Fruit fly (Drosophila melanogaster) whole organism, adult: ENCODE measurements around the gene Nedd4.

ENCODE experiments used
- CG11617 ChIP-seq: fragments of 200-800 bp; sonication (Bioruptor generic); optimal IDR thresholded peaks from 2 replicates; lab custom pipeline; 2017; ENCODE audit warnings: mild to moderate bottlenecking, missing biosample characterization, missing genetic modification reagents, missing genetic modification characterization
- CG12768 ChIP-seq: fragments of 200-800 bp; sonication (Bioruptor generic); optimal IDR thresholded peaks from 2 replicates; lab custom pipeline; 2017; ENCODE audit warnings: missing biosample characterization, missing genetic modification characterization, mild to moderate bottlenecking, moderate library complexity, missing genetic modification reagents
- CG14711 ChIP-seq: fragments of 200-800 bp; sonication (Bioruptor generic); optimal IDR thresholded peaks from 2 replicates; lab custom pipeline; 2018; ENCODE audit warnings: missing biosample characterization, mild to moderate bottlenecking, missing genetic modification characterization, moderate library complexity
- CG1620 ChIP-seq: fragments of 200-800 bp; sonication (Bioruptor generic); optimal IDR thresholded peaks from 2 replicates; lab custom pipeline; 2016; ENCODE audit warnings: missing biosample characterization, missing genetic modification characterization
- CG33017 ChIP-seq: fragments of 200-800 bp; sonication (Bioruptor generic); optimal IDR thresholded peaks from 2 replicates; lab custom pipeline; 2018; ENCODE audit warnings: missing biosample characterization, mild to moderate bottlenecking, missing genetic modification characterization, moderate library complexity
- CG5204 ChIP-seq: fragments of 200-800 bp; sonication (Bioruptor generic); optimal IDR thresholded peaks from 2 replicates; lab custom pipeline; 2016; ENCODE audit warnings: missing biosample characterization, missing genetic modification characterization
- CG7045 ChIP-seq: fragments of 200-800 bp; sonication (Bioruptor generic); optimal IDR thresholded peaks from 2 replicates; lab custom pipeline; 2017; ENCODE audit warnings: missing biosample characterization, mild to moderate bottlenecking, missing genetic modification characterization
- CG7101 ChIP-seq: fragments of 200-800 bp; sonication (Bioruptor generic); optimal IDR thresholded peaks from 2 replicates; lab custom pipeline; 2018; ENCODE audit warnings: missing biosample characterization, mild to moderate bottlenecking, missing genetic modification characterization, moderate library complexity
- Clk ChIP-seq: fragments of 200-800 bp; sonication (Bioruptor generic); optimal IDR thresholded peaks from 2 replicates; lab custom pipeline; 2017; ENCODE audit warnings: missing biosample characterization, missing genetic modification characterization
- Crg-1 ChIP-seq: fragments of 200-800 bp; sonication (Bioruptor generic); optimal IDR thresholded peaks from 2 replicates; lab custom pipeline; 2016; ENCODE audit warnings: missing biosample characterization, missing genetic modification characterization
- Hr96 ChIP-seq: fragments of 200-800 bp; sonication (Bioruptor generic); optimal IDR thresholded peaks from 2 replicates; lab custom pipeline; 2016; ENCODE audit warnings: missing biosample characterization, missing genetic modification characterization
- Mnt ChIP-seq: fragments of 200-800 bp; sonication (Bioruptor generic); optimal IDR thresholded peaks from 2 replicates; lab custom pipeline; 2016; ENCODE audit warnings: missing biosample characterization, mild to moderate bottlenecking, missing genetic modification characterization
- bab1 ChIP-seq: fragments of 200-800 bp; sonication (Bioruptor generic); optimal IDR thresholded peaks from 3 replicates; lab custom pipeline; 2019; ENCODE audit warnings: missing biosample characterization, mild to moderate bottlenecking, missing genetic modification characterization, moderate library complexity
- cic ChIP-seq: fragments of 200-800 bp; sonication (Bioruptor generic); optimal IDR thresholded peaks from 2 replicates; lab custom pipeline; 2017; ENCODE audit warnings: missing biosample characterization, mild to moderate bottlenecking, missing genetic modification characterization, moderate library complexity
- cnc ChIP-seq, 2 experiments: fragments of >200 bp; optimal IDR thresholded peaks; 2 replicates each; lab custom pipeline; 2017
- kay ChIP-seq: fragments of 200-800 bp; sonication (Bioruptor generic); peaks from one replicate; lab custom pipeline; 2016; ENCODE audit warnings: missing biosample characterization, missing genetic modification characterization, borderline replicate concordance
- ovo ChIP-seq: fragments of 200-800 bp; sonication (Bioruptor generic); optimal IDR thresholded peaks from 2 replicates; lab custom pipeline; 2016; ENCODE audit warnings: missing biosample characterization, missing genetic modification characterization
- pad ChIP-seq: fragments of 200-800 bp; sonication (Bioruptor generic); optimal IDR thresholded peaks from 3 replicates; lab custom pipeline; 2017; ENCODE audit warnings: missing biosample characterization, missing genetic modification characterization, mild to moderate bottlenecking, moderate library complexity, missing genetic modification reagents
- tj ChIP-seq: fragments of 200-800 bp; sonication (Bioruptor generic); optimal IDR thresholded peaks from 3 replicates; lab custom pipeline; 2017; ENCODE audit warnings: missing biosample characterization, mild to moderate bottlenecking, missing genetic modification characterization, moderate library complexity
- toe ChIP-seq: fragments of 200-800 bp; sonication (Bioruptor generic); optimal IDR thresholded peaks from 2 replicates; lab custom pipeline; 2016; ENCODE audit warnings: missing biosample characterization, missing genetic modification characterization

Gene Nedd4

DNA sequence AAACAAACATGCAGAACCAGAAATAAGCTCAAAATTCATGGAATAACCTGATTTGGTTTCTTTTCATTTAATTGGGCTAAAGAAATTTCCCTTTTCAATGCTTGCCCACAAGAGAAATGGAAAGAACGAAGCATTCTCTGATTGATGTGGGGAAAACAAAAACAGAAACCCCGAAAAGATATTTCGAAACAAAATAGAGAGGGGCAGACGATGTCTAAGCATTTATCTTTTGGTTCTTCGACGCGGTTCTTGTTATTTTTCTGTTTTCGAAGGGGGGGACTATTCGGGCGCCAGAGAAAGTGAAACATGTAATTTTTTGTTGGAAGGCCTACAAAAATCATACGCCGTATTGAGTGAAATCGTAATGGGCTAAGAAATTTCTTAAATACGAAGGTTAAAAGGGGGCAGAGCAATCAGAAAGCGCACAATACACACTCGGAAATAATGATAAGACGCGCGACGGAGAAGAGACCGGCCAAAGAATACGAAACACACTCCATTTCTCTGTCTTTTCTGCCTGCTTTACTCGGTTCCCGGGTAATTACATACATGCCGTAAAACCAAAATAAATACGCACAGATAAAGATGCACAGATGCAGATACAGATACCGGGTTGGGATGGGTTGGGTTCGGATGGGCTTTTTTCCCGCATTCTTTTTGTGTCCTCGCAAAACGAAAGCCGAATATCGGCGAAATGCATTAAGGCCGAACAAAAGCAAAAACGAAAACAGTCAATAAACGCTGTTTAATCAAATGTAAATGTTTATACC is 41.1 kb upstream of the Nedd4 start:
- TF ChIP-seq CG14711, result no peak

DNA sequence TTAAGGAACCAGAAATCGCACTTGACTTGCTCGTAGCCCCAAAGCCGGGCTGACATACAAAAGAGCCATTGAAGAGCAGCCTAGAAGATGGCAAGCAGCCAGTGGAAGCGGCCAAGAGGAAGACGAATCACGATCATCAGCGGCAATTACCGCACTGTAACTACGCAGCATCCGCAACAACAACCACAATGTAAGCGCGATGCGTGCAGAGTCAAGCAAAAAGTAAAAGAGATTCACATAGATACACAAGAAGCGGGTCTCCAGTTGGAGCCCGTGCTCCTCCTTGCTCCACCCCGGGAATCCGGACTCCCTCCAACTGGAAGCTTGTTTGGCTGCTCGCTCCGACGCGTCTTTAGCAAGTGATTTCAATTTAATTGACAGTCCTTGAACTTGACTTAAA is 38.2 kb upstream of the Nedd4 start:
- TF ChIP-seq ovo (GFP tag; lab: Kevin White, UChicago) (no peak), Crg-1 (no peak)

DNA sequence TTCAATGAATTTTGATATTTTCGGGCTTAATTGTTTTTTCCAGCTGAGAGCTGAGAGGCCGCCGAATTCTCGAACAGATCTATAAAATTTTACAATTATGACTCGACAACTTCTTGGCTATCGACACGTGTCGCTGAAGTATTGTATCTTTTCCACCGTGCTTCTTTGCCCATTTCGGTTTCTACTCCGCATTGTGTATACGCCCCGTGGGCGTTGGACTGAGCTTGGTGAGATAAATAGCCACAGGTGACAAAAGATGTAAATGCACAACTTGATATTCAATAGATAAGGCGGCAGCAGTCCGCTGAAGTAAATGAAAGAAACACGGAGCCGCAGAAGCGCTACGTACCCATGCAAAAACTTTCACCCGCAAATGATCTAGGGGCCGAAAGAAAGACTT is 36.6 kb upstream of the Nedd4 start:
- TF ChIP-seq CG7101 (tag; lab: Kevin White, UChicago), result no peak
- no peak for TF ChIP-seq CG5204
- TF ChIP-seq CG33017, result no peak
- TF ChIP-seq Mnt, result no peak
- no peak for TF ChIP-seq tj
- TF ChIP-seq CG14711, result no peak
- no peak for TF ChIP-seq bab1
- TF ChIP-seq CG1620, result no peak
- no peak for TF ChIP-seq kay (GFP tag; lab: Kevin White, UChicago)
- no peak for TF ChIP-seq pad
- TF ChIP-seq CG12768 (GFP tag; lab: Kevin White, UChicago), result no peak
- no peak for TF ChIP-seq Hr96
- TF ChIP-seq CG7045 (GFP tag; lab: Kevin White, UChicago), result no peak
- no peak for TF ChIP-seq cnc (optimal IDR thresholded peaks at IDR 0.05; lab: Kevin White, UChicago)
- no peak for TF ChIP-seq toe
- TF ChIP-seq ovo (GFP tag; lab: Kevin White, UChicago), result no peak
- TF ChIP-seq CG11617 (GFP tag; lab: Kevin White, UChicago), result no peak
- TF ChIP-seq cic (GFP tag; lab: Kevin White, UChicago), result no peak

DNA sequence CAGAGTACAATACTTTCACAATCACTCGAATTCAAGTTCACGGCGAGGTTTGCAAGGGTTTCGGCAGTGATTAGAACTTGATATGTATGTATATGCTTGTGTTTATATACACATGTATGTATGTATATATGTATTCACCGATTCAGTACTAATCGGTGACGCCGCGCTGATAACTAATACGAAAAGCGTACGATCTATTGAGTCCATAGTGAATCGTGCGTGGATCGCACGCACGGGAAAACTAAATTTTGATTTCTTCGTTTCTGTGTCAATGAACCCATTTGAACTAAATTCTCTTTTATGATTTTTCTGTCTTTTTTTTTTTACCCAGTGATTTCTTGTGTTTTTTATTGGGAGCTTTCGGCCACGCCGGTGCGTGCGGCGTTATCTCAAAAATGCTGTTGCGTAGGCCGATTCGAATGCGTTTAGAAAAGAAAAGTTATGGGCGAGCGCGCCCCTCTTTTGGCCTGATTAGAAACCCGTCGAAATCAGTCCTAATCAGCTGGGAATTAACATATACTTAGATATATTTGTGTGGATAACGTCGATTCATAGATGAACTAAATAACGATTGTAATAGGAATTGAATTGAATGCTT is 36.0 kb upstream of the Nedd4 start:
- TF ChIP-seq cnc (optimal IDR thresholded peaks at IDR 0.05; lab: Kevin White, UChicago) (no peak), pad (no peak), CG14711 (no peak), CG11617 (GFP tag; lab: Kevin White, UChicago) (no peak), bab1 (no peak), Clk (GFP tag; lab: Kevin White, UChicago) (no peak), CG5204 (no peak)

DNA sequence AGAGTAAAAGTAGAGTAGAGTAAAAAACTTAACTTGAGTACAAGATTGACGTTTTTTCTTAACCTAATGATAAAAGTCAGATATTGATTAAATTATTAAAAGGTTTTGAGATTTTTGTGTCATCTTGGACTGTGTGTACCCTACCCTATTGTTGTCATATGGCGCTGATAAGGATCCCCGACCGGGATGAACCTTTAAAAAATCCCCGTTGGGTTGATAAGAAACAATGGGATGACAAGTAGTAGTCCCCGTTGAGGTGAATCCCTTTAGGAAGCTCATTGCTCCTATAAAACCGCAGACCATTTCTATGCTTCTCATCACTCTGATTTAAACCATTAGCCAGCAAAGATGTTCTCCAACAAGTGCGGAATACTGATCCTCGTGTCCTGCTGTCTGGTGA is 35.3 kb upstream of the Nedd4 start, which contains the start of gene edin:
TSS of gene edin (plus strand) at position 340 of the 400 bp plus-strand sequence.
- TF ChIP-seq CG12768 (GFP tag; lab: Kevin White, UChicago) (no peak), toe (no peak), CG5204 (no peak), CG14711 (no peak), CG7045 (GFP tag; lab: Kevin White, UChicago) (no peak), CG33017 (no peak), bab1 (no peak), ovo (GFP tag; lab: Kevin White, UChicago) (no peak), Mnt (no peak), tj (no peak), CG11617 (GFP tag; lab: Kevin White, UChicago) (no peak), kay (GFP tag; lab: Kevin White, UChicago) (no peak), Clk (GFP tag; lab: Kevin White, UChicago) (no peak), Hr96 (no peak), pad (no peak), cic (GFP tag; lab: Kevin White, UChicago) (no peak), CG7101 (tag; lab: Kevin White, UChicago) (no peak)

DNA sequence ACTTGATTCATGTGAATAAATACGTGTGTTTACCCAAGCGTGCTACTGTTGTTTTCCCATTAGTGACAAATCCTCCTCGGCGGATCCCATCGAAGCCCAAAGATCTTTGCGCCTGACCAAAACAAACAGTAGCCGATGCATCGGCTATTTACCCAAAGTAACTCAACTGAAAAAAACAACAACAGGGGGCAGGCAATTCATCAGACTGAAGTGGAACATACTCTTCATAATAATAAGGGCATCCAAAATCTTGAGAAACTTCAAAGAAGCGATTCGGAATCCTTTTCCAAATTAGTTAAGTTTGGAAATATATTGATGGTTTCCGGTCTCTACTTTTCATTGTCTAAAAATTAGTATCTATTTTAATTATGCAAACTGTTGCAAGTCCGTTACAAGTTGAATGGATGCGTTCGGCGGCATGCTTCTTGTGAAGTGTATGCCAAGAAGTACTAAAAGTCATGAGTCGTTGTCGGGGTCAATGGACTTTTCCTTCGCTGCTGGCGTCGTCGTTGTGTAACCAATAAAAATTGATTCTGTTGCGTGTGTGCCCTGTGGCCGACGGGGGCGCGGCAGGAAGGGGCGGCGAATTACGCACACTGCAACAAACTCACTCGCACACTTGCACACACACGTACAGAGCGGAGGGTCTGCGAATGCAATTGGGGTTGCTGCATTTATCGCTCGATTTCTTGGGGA is 34.5 kb upstream of the Nedd4 start:
- TF ChIP-seq cic (GFP tag; lab: Kevin White, UChicago), result no peak
- no peak for TF ChIP-seq CG7101 (tag; lab: Kevin White, UChicago)
- no peak for TF ChIP-seq CG5204
- TF ChIP-seq CG11617 (GFP tag; lab: Kevin White, UChicago), result no peak
- no peak for TF ChIP-seq bab1
- TF ChIP-seq tj, result no peak
- TF ChIP-seq Clk (GFP tag; lab: Kevin White, UChicago), result no peak
- TF ChIP-seq CG33017, result no peak
- TF ChIP-seq toe, result no peak

DNA sequence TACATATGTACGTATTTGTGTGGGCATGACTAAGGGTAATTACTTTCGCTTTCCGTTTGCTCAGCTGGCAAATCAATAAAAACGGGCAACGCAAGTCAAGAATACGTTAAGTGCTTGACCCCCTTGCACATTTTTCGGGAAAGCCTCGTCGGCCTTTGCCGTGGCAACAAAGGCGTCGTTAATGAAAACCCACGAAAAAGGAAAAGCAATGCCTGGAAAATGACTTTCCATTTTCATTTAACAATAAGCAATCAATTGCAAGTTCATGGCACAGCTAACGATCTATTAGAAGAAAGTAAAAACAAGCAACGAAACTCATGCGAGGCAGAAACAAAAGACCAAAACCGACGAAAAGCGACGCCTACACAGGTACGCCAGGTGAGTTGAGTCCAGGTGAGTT is 33.9 kb upstream of the Nedd4 start:
- TF ChIP-seq CG14711, result no peak
- TF ChIP-seq CG12768 (GFP tag; lab: Kevin White, UChicago), result no peak
- no peak for TF ChIP-seq pad
- TF ChIP-seq toe, result no peak
- TF ChIP-seq CG11617 (GFP tag; lab: Kevin White, UChicago), result no peak
- TF ChIP-seq Hr96, result no peak
- TF ChIP-seq ovo (GFP tag; lab: Kevin White, UChicago), result no peak
- no peak for TF ChIP-seq CG7045 (GFP tag; lab: Kevin White, UChicago)
- TF ChIP-seq Clk (GFP tag; lab: Kevin White, UChicago), result no peak
- TF ChIP-seq kay (GFP tag; lab: Kevin White, UChicago), result no peak
- TF ChIP-seq cnc (optimal IDR thresholded peaks at IDR 0.05; lab: Kevin White, UChicago), result no peak
- TF ChIP-seq CG5204, result no peak
